Worm (Caenorhabditis elegans) whole organism, mixed stage, embryonic: ENCODE measurements around the gene vab-3.

Source experiments
- M03D4.4 ChIP-seq: sonication (generic microtip); optimal IDR thresholded peaks from 2 replicates; lab custom pipeline; 2017; ENCODE audit warnings: mild to moderate bottlenecking, missing genetic modification characterization, missing compliant biosample characterization
- bed-3 ChIP-seq: fragments of 200-800 bp; sonication (Bioruptor generic); optimal IDR thresholded peaks from 3 replicates; lab custom pipeline; 2018; ENCODE audit warnings: mild to moderate bottlenecking, missing genetic modification characterization, moderate library complexity, missing compliant biosample characterization
- blmp-1 ChIP-seq: fragments of 150-350 bp; optimal IDR thresholded peaks from 2 replicates; lab custom pipeline; 2014; ENCODE audit warnings: missing biosample characterization, missing genetic modification characterization
- ceh-39 ChIP-seq: fragments of 150-350 bp; optimal IDR thresholded peaks from 2 replicates; lab custom pipeline; 2014; ENCODE audit warnings: missing biosample characterization, missing genetic modification characterization
- ceh-43 ChIP-seq: fragments of 200-800 bp; sonication (Bioruptor generic); optimal IDR thresholded peaks from 2 replicates; lab custom pipeline; 2018; ENCODE audit warnings: mild to moderate bottlenecking, missing genetic modification characterization, moderate library complexity, missing compliant biosample characterization
- ceh-83 ChIP-seq: fragments of 200-800 bp; sonication (Bioruptor generic); optimal IDR thresholded peaks from 2 replicates; lab custom pipeline; 2018; ENCODE audit warnings: mild to moderate bottlenecking, missing genetic modification characterization, missing compliant biosample characterization
- ces-1 ChIP-seq: fragments of 150-350 bp; optimal IDR thresholded peaks from 2 replicates; lab custom pipeline; 2014; ENCODE audit warnings: missing biosample characterization, missing genetic modification reagents, missing genetic modification characterization
- cnd-1 ChIP-seq: fragments of 200-800 bp; sonication (Bioruptor generic); optimal IDR thresholded peaks from 2 replicates; lab custom pipeline; 2018; ENCODE audit warnings: mild to moderate bottlenecking, missing genetic modification characterization, missing compliant biosample characterization
- drap-1 ChIP-seq: fragments of 200-800 bp; sonication (Bioruptor generic); optimal IDR thresholded peaks from 3 replicates; lab custom pipeline; 2018; ENCODE audit warnings: mild to moderate bottlenecking, missing genetic modification characterization, missing compliant biosample characterization
- elt-1 ChIP-seq: sonication (generic microtip); optimal IDR thresholded peaks from 2 replicates; lab custom pipeline; 2017; ENCODE audit warnings: missing genetic modification characterization, mild to moderate bottlenecking, missing compliant biosample characterization, antibody characterized with exemption, moderate library complexity, borderline replicate concordance; ENCODE audit not compliant: insufficient read depth
- elt-3 ChIP-seq: fragments of 150-350 bp; optimal IDR thresholded peaks from 2 replicates; lab custom pipeline; 2014; ENCODE audit warnings: missing biosample characterization, missing genetic modification characterization
- flh-1 ChIP-seq: fragments of 200-800 bp; sonication (Bioruptor generic); optimal IDR thresholded peaks from 2 replicates; lab custom pipeline; 2018; ENCODE audit warnings: mild to moderate bottlenecking, missing genetic modification characterization, moderate library complexity, missing compliant biosample characterization
- ham-2 ChIP-seq: fragments of 200-800 bp; sonication (Bioruptor generic); optimal IDR thresholded peaks from 2 replicates; lab custom pipeline; 2018; ENCODE audit warnings: mild to moderate bottlenecking, missing genetic modification characterization, missing compliant biosample characterization
- hlh-1 ChIP-seq: fragments of 150-350 bp; optimal IDR thresholded peaks from 2 replicates; lab custom pipeline; 2014; ENCODE audit warnings: missing biosample characterization, missing genetic modification reagents, missing genetic modification characterization
- lin-13 ChIP-seq: fragments of 150-350 bp; optimal IDR thresholded peaks from 2 replicates; lab custom pipeline; 2014; ENCODE audit warnings: missing biosample characterization, missing genetic modification characterization
- lin-32 ChIP-seq: fragments of 200-800 bp; sonication (Bioruptor generic); optimal IDR thresholded peaks from 2 replicates; lab custom pipeline; 2018; ENCODE audit warnings: mild to moderate bottlenecking, missing genetic modification characterization, missing compliant biosample characterization
- lsy-2 ChIP-seq: fragments of 150-350 bp; optimal IDR thresholded peaks from 2 replicates; lab custom pipeline; 2014; ENCODE audit warnings: missing biosample characterization, missing genetic modification characterization
- mab-5 ChIP-seq: fragments of 150-350 bp; optimal IDR thresholded peaks from 2 replicates; lab custom pipeline; 2014; ENCODE audit warnings: missing biosample characterization, missing genetic modification characterization
- mep-1 ChIP-seq: fragments of 150-350 bp; optimal IDR thresholded peaks from 2 replicates; lab custom pipeline; 2017; ENCODE audit warnings: missing biosample characterization, missing genetic modification reagents, missing genetic modification characterization, inconsistent platforms
- mls-2 ChIP-seq: sonication (generic microtip); optimal IDR thresholded peaks from 2 replicates; lab custom pipeline; 2016; ENCODE audit warnings: mild to moderate bottlenecking, missing genetic modification characterization, moderate library complexity, missing compliant biosample characterization
- nhr-12 ChIP-seq: fragments of 150-350 bp; optimal IDR thresholded peaks from 2 replicates; lab custom pipeline; 2014; ENCODE audit warnings: missing biosample characterization, missing genetic modification characterization
- nhr-2 ChIP-seq: fragments of 150-350 bp; optimal IDR thresholded peaks from 2 replicates; lab custom pipeline; 2014; ENCODE audit warnings: missing biosample characterization, missing genetic modification characterization
- nhr-237 ChIP-seq: fragments of 150-350 bp; optimal IDR thresholded peaks from 2 replicates; lab custom pipeline; 2014; ENCODE audit warnings: missing biosample characterization, missing genetic modification characterization
- nhr-28 ChIP-seq: fragments of 150-350 bp; optimal IDR thresholded peaks from 2 replicates; lab custom pipeline; 2014; ENCODE audit warnings: missing biosample characterization, missing genetic modification characterization
- nhr-76 ChIP-seq: sonication (generic microtip); optimal IDR thresholded peaks from 2 replicates; lab custom pipeline; 2017; ENCODE audit warnings: missing biosample characterization, missing genetic modification characterization
- pha-4 ChIP-seq: fragments of 150-350 bp; optimal IDR thresholded peaks from 2 replicates; lab custom pipeline; 2018; ENCODE audit warnings: missing biosample characterization, missing genetic modification reagents, missing genetic modification characterization
- sem-2 ChIP-seq: fragments of 200-800 bp; sonication (Bioruptor generic); optimal IDR thresholded peaks from 2 replicates; lab custom pipeline; 2018; ENCODE audit warnings: mild to moderate bottlenecking, missing genetic modification characterization, missing compliant biosample characterization
- snpc-4 ChIP-seq: fragments of 150-350 bp; optimal IDR thresholded peaks from 2 replicates; lab custom pipeline; 2014; ENCODE audit warnings: missing biosample characterization, missing genetic modification characterization
- sptf-1 ChIP-seq: sonication (generic microtip); optimal IDR thresholded peaks from 2 replicates; lab custom pipeline; 2017; ENCODE audit warnings: mild to moderate bottlenecking, missing genetic modification characterization, moderate library complexity, missing compliant biosample characterization
- tbx-8 ChIP-seq: fragments of 200-800 bp; sonication (Bioruptor generic); optimal IDR thresholded peaks from 2 replicates; lab custom pipeline; 2018; ENCODE audit warnings: mild to moderate bottlenecking, missing genetic modification characterization, moderate library complexity, missing compliant biosample characterization
- unc-120 ChIP-seq: sonication (generic microtip); optimal IDR thresholded peaks from 2 replicates; lab custom pipeline; 2017; ENCODE audit warnings: missing genetic modification characterization, missing compliant biosample characterization; ENCODE audit not compliant: poor library complexity, severe bottlenecking
- unc-39 ChIP-seq: fragments of 150-350 bp; optimal IDR thresholded peaks from 2 replicates; lab custom pipeline; 2014; ENCODE audit warnings: missing biosample characterization, missing genetic modification characterization
- unc-62 ChIP-seq: fragments of 150-350 bp; optimal IDR thresholded peaks from 2 replicates; lab custom pipeline; 2014; ENCODE audit warnings: missing biosample characterization, missing genetic modification reagents, missing genetic modification characterization
- zip-8 ChIP-seq: fragments of 150-350 bp; optimal IDR thresholded peaks from 2 replicates; lab custom pipeline; 2014; ENCODE audit warnings: missing biosample characterization, missing genetic modification characterization
- ztf-11 ChIP-seq: fragments of 150-350 bp; optimal IDR thresholded peaks from 2 replicates; lab custom pipeline; 2014; ENCODE audit warnings: missing biosample characterization, missing genetic modification characterization

Gene vab-3

ce11 chrX:10556764-10557163 is 57.1 kb downstream of the vab-3 start:
- TF ChIP-seq zip-8 (no peak), sem-2 (GFP tag; lab: Kevin White, UChicago) (no peak), unc-120 (tag; lab: Kevin White, UChicago) (peak; percentile 31), hlh-1 (tag; lab: Kevin White, UChicago) (peak; percentile 42), nhr-237 (tag; lab: Kevin White, UChicago) (no peak), ceh-43 (GFP tag; lab: Kevin White, UChicago) (no peak), sptf-1 (tag; lab: Kevin White, UChicago) (no peak), ceh-83 (GFP tag; lab: Kevin White, UChicago) (no peak), drap-1 (GFP tag; lab: Kevin White, UChicago) (no peak), nhr-12 (tag; lab: Kevin White, UChicago) (no peak), snpc-4 (no peak), nhr-28 (tag; lab: Kevin White, UChicago) (no peak), ces-1 (no peak), lin-32 (GFP tag; lab: Kevin White, UChicago) (peak; percentile 52), blmp-1 (no peak), cnd-1 (no peak)

ce11 chrX:10559203-10559602 is 59.5 kb downstream of the vab-3 start, which contains the start of gene F59F5.7:
F59F5.7 (plus strand) TSS chrX:10559503.
- TF ChIP-seq unc-120 (tag; lab: Kevin White, UChicago) (no peak), mep-1 (no peak)

ce11 chrX:10566775-10567174 is 67.1 kb downstream of the vab-3 start:
- TF ChIP-seq tbx-8 (no peak), nhr-76 (no peak), M03D4.4 (tag; lab: Kevin White, UChicago) (no peak), ces-1 (peak; percentile 83), cnd-1 (no peak), ham-2 (no peak)

- peak; percentile 93 for TF ChIP-seq ces-1
- no peak for TF ChIP-seq nhr-12 (tag; lab: Kevin White, UChicago)
- peak; percentile 31 for TF ChIP-seq flh-1 (GFP tag; lab: Kevin White, UChicago)
- peak; percentile 78 for TF ChIP-seq ztf-11 (tag; lab: Kevin White, UChicago)
- peak; percentile 77 for TF ChIP-seq nhr-2 (tag; lab: Kevin White, UChicago)
- TF ChIP-seq M03D4.4 (tag; lab: Kevin White, UChicago): peak; percentile 77
- TF ChIP-seq snpc-4: no peak
- TF ChIP-seq elt-3 (tag; lab: Kevin White, UChicago): no peak
- TF ChIP-seq sptf-1 (tag; lab: Kevin White, UChicago): peak; percentile 79
- peak; percentile 93 for TF ChIP-seq unc-120 (tag; lab: Kevin White, UChicago)
- peak; percentile 25 for TF ChIP-seq lin-32 (GFP tag; lab: Kevin White, UChicago)
- TF ChIP-seq elt-1 (tag; lab: Kevin White, UChicago): peak; percentile 9
- peak; percentile 78 for TF ChIP-seq ceh-39 (tag; lab: Kevin White, UChicago)
- no peak for TF ChIP-seq ceh-43 (GFP tag; lab: Kevin White, UChicago)
- peak; percentile 100 for TF ChIP-seq ham-2
- TF ChIP-seq cnd-1: peak; percentile 70
- TF ChIP-seq drap-1 (GFP tag; lab: Kevin White, UChicago): peak; percentile 66
- peak; percentile 80 for TF ChIP-seq hlh-1 (tag; lab: Kevin White, UChicago)
- peak; percentile 26 for TF ChIP-seq zip-8
- TF ChIP-seq unc-39 (tag; lab: Kevin White, UChicago): peak; percentile 30
- peak; percentile 58 for TF ChIP-seq mab-5 (tag; lab: Kevin White, UChicago)
- peak; percentile 15 for TF ChIP-seq tbx-8
- peak; percentile 86 for TF ChIP-seq mls-2
- no peak for TF ChIP-seq nhr-28 (tag; lab: Kevin White, UChicago)
- TF ChIP-seq blmp-1: peak; percentile 33
- peak; percentile 25 for TF ChIP-seq sem-2 (GFP tag; lab: Kevin White, UChicago)
- peak; percentile 90 for TF ChIP-seq nhr-237 (tag; lab: Kevin White, UChicago)
- TF ChIP-seq lsy-2 (tag; lab: Kevin White, UChicago): peak; percentile 54
- TF ChIP-seq bed-3: no peak
- peak; percentile 61 for TF ChIP-seq ceh-83 (GFP tag; lab: Kevin White, UChicago)
- TF ChIP-seq lin-13: peak; percentile 65
- TF ChIP-seq mep-1: peak; percentile 95
- peak; percentile 70 for TF ChIP-seq pha-4 (tag; lab: Kevin White, UChicago)
- peak; percentile 54 for TF ChIP-seq unc-62
- peak; percentile 46 for TF ChIP-seq nhr-76
Observed at ce11 chrX:10568385-10569149, 68.9 kb downstream of the vab-3 start.
